Fruit fly (Drosophila melanogaster) whole organism, embryonic: Measurements from ENCODE around the gene Alp13.

Experiments
- Atf6 ChIP-seq: fragments of 200-800 bp; sonication (Bioruptor generic); IDR thresholded peaks from 2 replicates; pipeline ENCODE4 v1.3.6; 2022; ENCODE audit warnings: missing biosample characterization, missing genetic modification characterization
- B-H1 ChIP-seq: fragments of 200-800 bp; sonication (Bioruptor generic); IDR thresholded peaks from 3 replicates; pipeline ENCODE4 v1.3.6; 2022; ENCODE audit warnings: missing biosample characterization, missing genetic modification characterization
- CG10267 ChIP-seq: fragments of 200-800 bp; sonication (Bioruptor generic); optimal IDR thresholded peaks from 2 replicates; lab custom pipeline; 2018; ENCODE audit warnings: missing biosample characterization, mild to moderate bottlenecking, missing genetic modification characterization, moderate library complexity
- CG10959 ChIP-seq: fragments of 200-800 bp; sonication (Bioruptor generic); IDR thresholded peaks from 2 replicates; pipeline ENCODE4 v1.3.6; 2022; ENCODE audit warnings: missing biosample characterization, missing genetic modification characterization
- CG11723 ChIP-seq: fragments of 200-800 bp; sonication (Bioruptor generic); optimal IDR thresholded peaks from 2 replicates; lab custom pipeline; 2017; ENCODE audit warnings: missing biosample characterization, mild to moderate bottlenecking, missing genetic modification characterization
- CG12071 ChIP-seq: fragments of 200-800 bp; sonication (Bioruptor generic); optimal IDR thresholded peaks from 3 replicates; lab custom pipeline; 2018; ENCODE audit warnings: missing biosample characterization, mild to moderate bottlenecking, missing genetic modification characterization
- CG12942 ChIP-seq: fragments of 200-800 bp; sonication (Bioruptor generic); optimal IDR thresholded peaks from 3 replicates; lab custom pipeline; 2016; ENCODE audit warnings: missing biosample characterization, missing genetic modification characterization
- CG14667 ChIP-seq: fragments of 200-800 bp; sonication (Bioruptor generic); IDR thresholded peaks from 2 replicates; pipeline ENCODE4 v1.3.6; 2022; ENCODE audit warnings: missing biosample characterization, missing genetic modification characterization
- CG1529 ChIP-seq: fragments of 200-800 bp; sonication (Bioruptor generic); optimal IDR thresholded peaks from 3 replicates; lab custom pipeline; 2018; ENCODE audit warnings: missing biosample characterization, missing genetic modification characterization
- CG30403 ChIP-seq: fragments of 200-800 bp; sonication (Bioruptor generic); optimal IDR thresholded peaks from 3 replicates; lab custom pipeline; 2016; ENCODE audit warnings: missing biosample characterization, missing genetic modification characterization
- CG32532 ChIP-seq: fragments of 200-800 bp; sonication (Bioruptor generic); IDR thresholded peaks from 2 replicates; pipeline ENCODE4 v1.3.6; 2022; ENCODE audit warnings: missing biosample characterization, missing genetic modification characterization
- CG6791 ChIP-seq: fragments of 200-800 bp; sonication (Bioruptor generic); IDR thresholded peaks from 3 replicates; pipeline ENCODE4 v1.3.6; 2022; ENCODE audit warnings: missing biosample characterization, missing genetic modification characterization; ENCODE audit not compliant: partially characterized antibody
- CG9817 ChIP-seq: fragments of 200-800 bp; sonication (Bioruptor generic); optimal IDR thresholded peaks from 2 replicates; lab custom pipeline; 2018; ENCODE audit warnings: missing biosample characterization, mild to moderate bottlenecking, missing genetic modification characterization, moderate library complexity
- D ChIP-seq, 2 experiments: fragments of 200-800 bp in 1 of 2; fragments of >200 bp in 1 of 2; sonication (Bioruptor generic) in 1 of 2; optimal IDR thresholded peaks; 2 replicates in 1 of 2; 3 replicates in 1 of 2; lab custom pipeline; 2017; ENCODE audit warnings: mild to moderate bottlenecking in 1 of 2, missing biosample characterization in 1 of 2, missing genetic modification characterization in 1 of 2, missing genetic modification reagents in 1 of 2
- Dad ChIP-seq: fragments of 200-800 bp; sonication (Bioruptor generic); optimal IDR thresholded peaks from 3 replicates; lab custom pipeline; 2016; ENCODE audit warnings: missing biosample characterization, missing genetic modification characterization
- Dip2 ChIP-seq: fragments of 200-800 bp; sonication (Bioruptor generic); IDR thresholded peaks from 2 replicates; pipeline ENCODE4 v1.3.6; 2022; ENCODE audit warnings: missing biosample characterization, missing genetic modification characterization
- Fer2 ChIP-seq: fragments of 200-800 bp; sonication (Bioruptor generic); optimal IDR thresholded peaks from 2 replicates; lab custom pipeline; 2018; ENCODE audit warnings: missing biosample characterization, mild to moderate bottlenecking, missing genetic modification characterization, moderate library complexity
- Hand ChIP-seq: fragments of 200-800 bp; sonication (Bioruptor generic); optimal IDR thresholded peaks from 2 replicates; lab custom pipeline; 2017; ENCODE audit warnings: mild to moderate bottlenecking, missing biosample characterization, missing genetic modification reagents, missing genetic modification characterization
- HmgZ ChIP-seq: fragments of 200-800 bp; sonication (Bioruptor generic); optimal IDR thresholded peaks from 2 replicates; lab custom pipeline; 2018; ENCODE audit warnings: missing biosample characterization, mild to moderate bottlenecking, missing genetic modification characterization
- Hmr ChIP-seq: fragments of 200-800 bp; sonication (Bioruptor generic); optimal IDR thresholded peaks from 3 replicates; lab custom pipeline; 2017; ENCODE audit warnings: mild to moderate bottlenecking, missing biosample characterization, missing genetic modification reagents, missing genetic modification characterization
- Stat92E ChIP-seq, 3 experiments: fragments of >200 bp in 2 of 3; fragments of 200-800 bp in 1 of 3; sonication (Bioruptor generic) in 1 of 3; optimal IDR thresholded peaks; 2 replicates each; lab custom pipeline; 2017 to 2019; ENCODE audit warnings: missing biosample characterization in 3 of 3, missing genetic modification characterization in 3 of 3, mild to moderate bottlenecking in 1 of 3, moderate library complexity in 1 of 3
- Tbp ChIP-seq: fragments of >200 bp; optimal IDR thresholded peaks from 2 replicates; lab custom pipeline; 2018; ENCODE audit warnings: missing biosample characterization, missing genetic modification characterization
- ac ChIP-seq: fragments of 200-800 bp; sonication (Bioruptor generic); optimal IDR thresholded peaks from 3 replicates; lab custom pipeline; 2017; ENCODE audit warnings: missing biosample characterization, mild to moderate bottlenecking, missing genetic modification characterization
- aop ChIP-seq: fragments of 200-800 bp; sonication (Bioruptor generic); IDR thresholded peaks from 2 replicates; pipeline ENCODE4 v1.3.6; 2022; ENCODE audit warnings: missing biosample characterization, missing genetic modification characterization
- ash1 ChIP-seq: fragments of 200-800 bp; sonication (Bioruptor generic); optimal IDR thresholded peaks from 2 replicates; lab custom pipeline; 2018; ENCODE audit warnings: missing biosample characterization, mild to moderate bottlenecking, missing genetic modification characterization
- bcd ChIP-seq: fragments of 200-800 bp; sonication (Bioruptor generic); optimal IDR thresholded peaks from 2 replicates; lab custom pipeline; 2017; ENCODE audit warnings: missing biosample characterization, mild to moderate bottlenecking, missing genetic modification characterization
- bigmax ChIP-seq: fragments of 200-800 bp; sonication (Bioruptor generic); optimal IDR thresholded peaks from 2 replicates; lab custom pipeline; 2018; ENCODE audit warnings: missing biosample characterization, mild to moderate bottlenecking, missing genetic modification characterization
- bsh ChIP-seq, 2 experiments: fragments of 200-800 bp; sonication (Bioruptor generic); optimal IDR thresholded peaks; 2 replicates each; lab custom pipeline; 2017 to 2018; ENCODE audit warnings: mild to moderate bottlenecking in 2 of 2, missing biosample characterization in 2 of 2, missing genetic modification characterization in 2 of 2, moderate library complexity in 1 of 2
- cg ChIP-seq: fragments of 200-800 bp; sonication (Bioruptor generic); optimal IDR thresholded peaks from 3 replicates; lab custom pipeline; 2019; ENCODE audit warnings: missing biosample characterization, mild to moderate bottlenecking, missing genetic modification characterization, moderate library complexity
- crp ChIP-seq, 2 experiments: fragments of 200-800 bp; sonication (Bioruptor generic); optimal IDR thresholded peaks; 2 replicates in 1 of 2; 3 replicates in 1 of 2; lab custom pipeline; 2017; ENCODE audit warnings: missing biosample characterization in 2 of 2, missing genetic modification characterization in 2 of 2, mild to moderate bottlenecking in 1 of 2, moderate library complexity in 1 of 2
- ewg ChIP-seq: fragments of 200-800 bp; sonication (Bioruptor generic); optimal IDR thresholded peaks from 3 replicates; lab custom pipeline; 2017; ENCODE audit warnings: mild to moderate bottlenecking, missing biosample characterization, missing genetic modification reagents, missing genetic modification characterization
- h ChIP-seq: fragments of >200 bp; optimal IDR thresholded peaks from 2 replicates; lab custom pipeline; 2017
- kah ChIP-seq: fragments of 200-800 bp; sonication (Bioruptor generic); optimal IDR thresholded peaks from 2 replicates; lab custom pipeline; 2018; ENCODE audit warnings: missing biosample characterization, mild to moderate bottlenecking, missing genetic modification characterization
- lab ChIP-seq: fragments of 200-800 bp; sonication (Bioruptor generic); optimal IDR thresholded peaks from 3 replicates; lab custom pipeline; 2017; ENCODE audit warnings: missing biosample characterization, missing genetic modification characterization, mild to moderate bottlenecking, moderate library complexity, missing genetic modification reagents
- lilli ChIP-seq: fragments of 200-800 bp; sonication (Bioruptor generic); optimal IDR thresholded peaks from 3 replicates; lab custom pipeline; 2016; ENCODE audit warnings: missing biosample characterization, missing genetic modification characterization
- lov ChIP-seq, 2 experiments: fragments of 200-800 bp in 1 of 2; fragments of >200 bp in 1 of 2; sonication (Bioruptor generic) in 1 of 2; IDR thresholded peaks in 1 of 2; optimal IDR thresholded peaks in 1 of 2; 2 replicates in 1 of 2; 3 replicates in 1 of 2; pipeline versions ENCODE4 v1.3.6 to Lab custom; 2017 to 2022; ENCODE audit warnings: missing biosample characterization in 1 of 2, missing genetic modification characterization in 1 of 2
- mld ChIP-seq: fragments of 200-800 bp; sonication (Bioruptor generic); IDR thresholded peaks from 3 replicates; pipeline ENCODE4 v1.3.6; 2022; ENCODE audit warnings: missing biosample characterization, missing genetic modification characterization; ENCODE audit not compliant: partially characterized antibody
- pan ChIP-seq, 4 experiments: fragments of >200 bp in 3 of 4; fragments of 200-800 bp in 1 of 4; sonication (Bioruptor generic) in 1 of 4; optimal IDR thresholded peaks in 3 of 4; IDR thresholded peaks in 1 of 4; 2 replicates each; pipeline versions ENCODE4 v1.3.6 to Lab custom; 2017 to 2022; ENCODE audit warnings: missing biosample characterization in 2 of 4, missing genetic modification characterization in 2 of 4, mixed read lengths in 1 of 4
- prd ChIP-seq, 3 experiments: fragments of >200 bp in 2 of 3; fragments of 200-800 bp in 1 of 3; sonication (Bioruptor generic) in 1 of 3; optimal IDR thresholded peaks in 2 of 3; IDR thresholded peaks in 1 of 3; 2 replicates in 2 of 3; 3 replicates in 1 of 3; pipeline versions ENCODE4 v1.3.6 to Lab custom; 2017 to 2022; ENCODE audit warnings: missing biosample characterization in 1 of 3, missing genetic modification characterization in 1 of 3
- ro ChIP-seq: fragments of 200-800 bp; sonication (Bioruptor generic); IDR thresholded peaks from 2 replicates; pipeline ENCODE4 v1.3.6; 2022; ENCODE audit warnings: missing biosample characterization, missing genetic modification characterization
- sd ChIP-seq: fragments of 200-800 bp; sonication (Bioruptor generic); optimal IDR thresholded peaks from 3 replicates; lab custom pipeline; 2018; ENCODE audit warnings: missing biosample characterization, mild to moderate bottlenecking, missing genetic modification characterization, moderate library complexity
- sr ChIP-seq: fragments of 200-800 bp; sonication (Bioruptor generic); IDR thresholded peaks from 3 replicates; pipeline ENCODE4 v1.3.6; 2022; ENCODE audit warnings: missing biosample characterization, missing genetic modification characterization
- ssp ChIP-seq: fragments of 200-800 bp; sonication (Bioruptor generic); IDR thresholded peaks from 2 replicates; pipeline ENCODE4 v1.3.6; 2022; ENCODE audit warnings: missing biosample characterization, missing genetic modification characterization
- stwl ChIP-seq: fragments of 200-800 bp; sonication (Bioruptor generic); optimal IDR thresholded peaks from 3 replicates; lab custom pipeline; 2018; ENCODE audit warnings: missing biosample characterization, mild to moderate bottlenecking, missing genetic modification characterization, moderate library complexity
- tll ChIP-seq, 2 experiments: fragments of 200-800 bp in 1 of 2; fragments of >200 bp in 1 of 2; sonication (Bioruptor generic) in 1 of 2; optimal IDR thresholded peaks; 2 replicates each; lab custom pipeline; 2017 to 2019; ENCODE audit warnings: missing biosample characterization in 2 of 2, missing genetic modification characterization in 2 of 2, mild to moderate bottlenecking in 1 of 2, moderate library complexity in 1 of 2
- toy ChIP-seq: fragments of 200-800 bp; sonication (Bioruptor generic); IDR thresholded peaks from 2 replicates; pipeline ENCODE4 v1.3.6; 2022; ENCODE audit warnings: missing biosample characterization, missing genetic modification characterization

Gene Alp13

DNA sequence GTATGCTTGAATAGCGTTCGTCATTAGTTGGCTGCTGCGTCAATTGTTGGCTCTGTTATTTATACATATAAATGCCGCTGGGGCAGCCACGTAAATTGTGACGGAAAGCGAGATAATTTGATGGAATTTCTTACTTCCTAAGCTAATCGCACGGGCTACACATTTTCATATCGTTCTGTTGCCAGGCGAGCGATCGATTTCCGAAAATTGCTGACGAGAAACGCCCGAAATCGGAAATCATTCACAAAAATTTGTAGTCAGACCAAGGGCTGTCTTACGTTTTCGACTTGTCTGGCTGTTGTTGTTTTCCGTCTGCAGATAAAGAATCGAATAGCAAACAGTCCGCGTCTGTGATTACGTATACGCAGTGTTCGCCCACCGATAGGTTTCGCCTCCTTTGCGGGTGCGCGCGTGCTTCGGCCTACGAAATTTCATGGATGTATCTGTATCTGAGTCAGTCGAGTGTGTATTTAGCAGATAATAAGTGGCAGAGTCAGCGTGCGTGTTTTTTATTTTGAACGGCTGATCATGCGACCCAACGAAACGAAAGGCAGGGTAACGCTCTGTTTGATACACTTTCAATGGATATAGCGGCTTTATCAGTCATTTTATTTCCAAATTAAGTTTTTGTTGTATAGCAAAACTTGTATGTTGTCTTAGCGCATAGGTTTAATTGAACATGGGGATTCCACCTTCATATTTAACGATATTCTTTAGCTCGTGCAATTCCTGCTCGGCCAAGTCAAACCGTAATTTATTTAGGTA, 22.5 kb upstream of the Alp13 start:
- TF ChIP-seq lov (optimal IDR thresholded peaks at IDR 0.05; lab: Kevin White, UChicago): no peak
- no peak for TF ChIP-seq lov (GFP tag; IDR thresholded peaks at IDR 0.05; lab: Robert Waterston, UW)
- no peak for TF ChIP-seq CG10959
- TF ChIP-seq ro (GFP tag; lab: Robert Waterston, UW): no peak
- TF ChIP-seq CG12942 (GFP tag; lab: Kevin White, UChicago): peak; percentile 41
- no peak for TF ChIP-seq aop (GFP tag; lab: Robert Waterston, UW)
- TF ChIP-seq stwl (tag; lab: Kevin White, UChicago): no peak
- TF ChIP-seq prd (optimal IDR thresholded peaks at IDR 0.05; lab: Kevin White, UChicago): no peak
- peak; percentile 70 for TF ChIP-seq prd (GFP tag; IDR thresholded peaks at IDR 0.05; lab: Robert Waterston, UW)
- no peak for TF ChIP-seq mld (GFP tag; lab: Robert Waterston, UW)
- TF ChIP-seq CG11723: no peak
- peak; percentile 74 for TF ChIP-seq CG9817 (tag; lab: Kevin White, UChicago)
- TF ChIP-seq cg (GFP tag; lab: Kevin White, UChicago): peak; percentile 39
- TF ChIP-seq bsh (GFP tag; optimal IDR thresholded peaks at IDR 0.05; lab: Kevin White, UChicago): peak in 1 of 2 experiments; percentile 42
- TF ChIP-seq lilli (GFP tag; lab: Kevin White, UChicago): peak; percentile 81
- peak in 1 of 2 experiments; percentile 7 for TF ChIP-seq crp (GFP tag; optimal IDR thresholded peaks at IDR 0.05; lab: Kevin White, UChicago)
- peak; percentile 43 for TF ChIP-seq Fer2 (tag; lab: Kevin White, UChicago)
- no peak for TF ChIP-seq Dad (GFP tag; lab: Kevin White, UChicago)
- peak; percentile 96 for TF ChIP-seq sd (tag; lab: Kevin White, UChicago)
- TF ChIP-seq CG10267: peak; percentile 39
- TF ChIP-seq bigmax: no peak
- no peak for TF ChIP-seq h (lab: Kevin White, UChicago)
- no peak for TF ChIP-seq Tbp (GFP tag; lab: Kevin White, UChicago)
- TF ChIP-seq bcd (GFP tag; lab: Kevin White, UChicago): peak; percentile 59
- no peak for TF ChIP-seq kah (GFP tag; lab: Kevin White, UChicago)
- no peak for TF ChIP-seq pan (optimal IDR thresholded peaks at IDR 0.05; lab: Kevin White, UChicago)
- TF ChIP-seq pan (GFP tag; optimal IDR thresholded peaks at IDR 0.05 in 1 of 2, IDR thresholded peaks at IDR 0.05 in 1 of 2): peak in 1 of 2 experiments; percentile 48
- TF ChIP-seq Dip2 (GFP tag; lab: Robert Waterston, UW): no peak
- TF ChIP-seq ac (GFP tag; lab: Kevin White, UChicago): no peak
- TF ChIP-seq CG12071 (GFP tag; lab: Kevin White, UChicago): peak; percentile 48
- TF ChIP-seq ash1 (GFP tag; lab: Kevin White, UChicago): no peak
- TF ChIP-seq Stat92E (GFP tag; optimal IDR thresholded peaks at IDR 0.05; lab: Kevin White, UChicago): no peak
- peak; percentile 64; the same call in 1 of the 2 replicates for TF ChIP-seq Atf6
- no peak for TF ChIP-seq D (optimal IDR thresholded peaks at IDR 0.05; lab: Kevin White, UChicago)
- peak; percentile 36 for TF ChIP-seq D (GFP tag; optimal IDR thresholded peaks at IDR 0.05; lab: Kevin White, UChicago)
- peak; percentile 50; the same call in 1 of the 3 replicates for TF ChIP-seq B-H1 (GFP tag; lab: Robert Waterston, UW)
- TF ChIP-seq toy (GFP tag; lab: Robert Waterston, UW): no peak
- peak; percentile 79 for TF ChIP-seq CG32532 (GFP tag; lab: Robert Waterston, UW)
- peak; percentile 85 for TF ChIP-seq Hmr (GFP tag; lab: Kevin White, UChicago)
- no peak for TF ChIP-seq CG6791 (GFP tag; lab: Robert Waterston, UW)
- peak; percentile 37 for TF ChIP-seq CG1529
- no peak for TF ChIP-seq tll (GFP tag; optimal IDR thresholded peaks at IDR 0.05; lab: Kevin White, UChicago)
- TF ChIP-seq CG30403 (GFP tag; lab: Kevin White, UChicago): peak; percentile 71
- peak; percentile 86 for TF ChIP-seq lab
- TF ChIP-seq sr (GFP tag; lab: Robert Waterston, UW): peak; percentile 56; the same call in 1 of the 3 replicates
- peak; percentile 56 for TF ChIP-seq Hand (GFP tag; lab: Kevin White, UChicago)
- peak; percentile 52; the same call in 1 of the 2 replicates for TF ChIP-seq CG14667 (GFP tag; lab: Robert Waterston, UW)
- TF ChIP-seq HmgZ (tag; lab: Kevin White, UChicago): peak; percentile 47
- no peak for TF ChIP-seq ssp (GFP tag; lab: Robert Waterston, UW)
- TF ChIP-seq ewg (GFP tag; lab: Kevin White, UChicago): peak; percentile 38
